Fruit fly (Drosophila melanogaster) whole organism, embryonic: ENCODE results near the gene Pi3K21B.

Source experiments
- Ada2b ChIP-seq: fragments of 200-800 bp; sonication (Bioruptor generic); IDR thresholded peaks from 2 replicates; pipeline ENCODE4 v1.3.6; 2022; ENCODE audit warnings: missing biosample characterization, missing genetic modification characterization
- Aef1 ChIP-seq: fragments of 200-800 bp; sonication (Bioruptor generic); IDR thresholded peaks from 3 replicates; pipeline ENCODE4 v1.3.6; 2022; ENCODE audit warnings: missing biosample characterization, missing genetic modification characterization
- Atf3 ChIP-seq: fragments of 200-800 bp; sonication (Bioruptor generic); optimal IDR thresholded peaks from 3 replicates; lab custom pipeline; 2016; ENCODE audit warnings: missing biosample characterization, missing genetic modification characterization
- Blimp-1 ChIP-seq: fragments of 200-800 bp; sonication (Bioruptor generic); optimal IDR thresholded peaks from 3 replicates; lab custom pipeline; 2018; ENCODE audit warnings: missing biosample characterization, missing genetic modification characterization, mild to moderate bottlenecking, moderate library complexity, missing genetic modification reagents
- CG10321 ChIP-seq: fragments of 200-800 bp; sonication (Bioruptor generic); IDR thresholded peaks from 2 replicates; pipeline ENCODE4 v1.3.6; 2022; ENCODE audit warnings: missing biosample characterization, missing genetic modification characterization
- CG10654 ChIP-seq: fragments of 200-800 bp; sonication (Bioruptor generic); optimal IDR thresholded peaks from 2 replicates; lab custom pipeline; 2016; ENCODE audit warnings: missing biosample characterization, missing genetic modification characterization
- CG10979 ChIP-seq: fragments of 200-800 bp; sonication (Bioruptor generic); optimal IDR thresholded peaks from 2 replicates; lab custom pipeline; 2018; ENCODE audit warnings: missing biosample characterization, mild to moderate bottlenecking, missing genetic modification characterization, moderate library complexity
- CG11504 ChIP-seq: fragments of 200-800 bp; sonication (Bioruptor generic); optimal IDR thresholded peaks from 3 replicates; lab custom pipeline; 2019; ENCODE audit warnings: missing biosample characterization, mild to moderate bottlenecking, missing genetic modification characterization, moderate library complexity
- CG1233 ChIP-seq: fragments of 200-800 bp; sonication (Bioruptor generic); optimal IDR thresholded peaks from 4 replicates; lab custom pipeline; 2018; ENCODE audit warnings: missing biosample characterization, mild to moderate bottlenecking, missing genetic modification characterization
- CG13624 ChIP-seq: fragments of 200-800 bp; sonication (Bioruptor generic); optimal IDR thresholded peaks from 2 replicates; lab custom pipeline; 2016; ENCODE audit warnings: missing biosample characterization, missing genetic modification characterization
- CG14710 ChIP-seq: fragments of 200-800 bp; sonication (Bioruptor generic); optimal IDR thresholded peaks from 3 replicates; lab custom pipeline; 2019; ENCODE audit warnings: missing biosample characterization, mild to moderate bottlenecking, missing genetic modification characterization, moderate library complexity
- CG15269 ChIP-seq: fragments of 200-800 bp; sonication (Bioruptor generic); optimal IDR thresholded peaks from 2 replicates; lab custom pipeline; 2018; ENCODE audit warnings: missing biosample characterization, mild to moderate bottlenecking, missing genetic modification characterization, moderate library complexity
- CG16813 ChIP-seq: fragments of 200-800 bp; sonication (Bioruptor generic); IDR thresholded peaks from 3 replicates; pipeline ENCODE4 v1.3.6; 2022; ENCODE audit warnings: missing biosample characterization, missing genetic modification characterization; ENCODE audit not compliant: partially characterized antibody
- CG17361 ChIP-seq: fragments of 200-800 bp; sonication (Bioruptor generic); IDR thresholded peaks from 3 replicates; pipeline ENCODE4 v1.3.6; 2022; ENCODE audit warnings: missing biosample characterization, missing genetic modification characterization
- CG17385 ChIP-seq: fragments of 200-800 bp; sonication (Bioruptor generic); optimal IDR thresholded peaks from 3 replicates; lab custom pipeline; 2018; ENCODE audit warnings: missing biosample characterization, mild to moderate bottlenecking, missing genetic modification characterization
- CG3065 ChIP-seq: fragments of 200-800 bp; sonication (Bioruptor generic); optimal IDR thresholded peaks from 2 replicates; lab custom pipeline; 2016; ENCODE audit warnings: missing biosample characterization, missing genetic modification characterization
- CG34224 ChIP-seq: fragments of 200-800 bp; sonication (Bioruptor generic); IDR thresholded peaks from 3 replicates; pipeline ENCODE4 v1.3.6; 2022; ENCODE audit warnings: missing biosample characterization, missing genetic modification characterization; ENCODE audit not compliant: partially characterized antibody
- CG4617 ChIP-seq: fragments of 200-800 bp; sonication (Bioruptor generic); optimal IDR thresholded peaks from 3 replicates; lab custom pipeline; 2016; ENCODE audit warnings: missing biosample characterization, missing genetic modification characterization, borderline replicate concordance
- CG4820 ChIP-seq: fragments of 200-800 bp; sonication (Bioruptor generic); optimal IDR thresholded peaks from 3 replicates; lab custom pipeline; 2016; ENCODE audit warnings: missing biosample characterization, missing genetic modification characterization
- CG4854 ChIP-seq: fragments of 200-800 bp; sonication (Bioruptor generic); optimal IDR thresholded peaks from 2 replicates; lab custom pipeline; 2016; ENCODE audit warnings: missing biosample characterization, missing genetic modification characterization, inconsistent platforms
- CG8388 ChIP-seq: fragments of 200-800 bp; sonication (Bioruptor generic); optimal IDR thresholded peaks from 2 replicates; lab custom pipeline; 2019; ENCODE audit warnings: missing biosample characterization, mild to moderate bottlenecking, missing genetic modification characterization, moderate library complexity
- CG9215 ChIP-seq: fragments of 200-800 bp; sonication (Bioruptor generic); IDR thresholded peaks from 2 replicates; pipeline ENCODE4 v1.3.6; 2022; ENCODE audit warnings: missing biosample characterization, missing genetic modification characterization
- CG9817 ChIP-seq: fragments of 200-800 bp; sonication (Bioruptor generic); optimal IDR thresholded peaks from 2 replicates; lab custom pipeline; 2018; ENCODE audit warnings: missing biosample characterization, mild to moderate bottlenecking, missing genetic modification characterization, moderate library complexity
- CkIIα-i1 ChIP-seq: fragments of 200-800 bp; sonication (Bioruptor generic); IDR thresholded peaks from 2 replicates; pipeline ENCODE4 v1.3.6; 2022; ENCODE audit warnings: missing biosample characterization, missing genetic modification characterization
- HmgZ ChIP-seq: fragments of 200-800 bp; sonication (Bioruptor generic); optimal IDR thresholded peaks from 2 replicates; lab custom pipeline; 2018; ENCODE audit warnings: missing biosample characterization, mild to moderate bottlenecking, missing genetic modification characterization
- Hmr ChIP-seq: fragments of 200-800 bp; sonication (Bioruptor generic); optimal IDR thresholded peaks from 3 replicates; lab custom pipeline; 2017; ENCODE audit warnings: mild to moderate bottlenecking, missing biosample characterization, missing genetic modification reagents, missing genetic modification characterization
- Hmx ChIP-seq: fragments of 200-800 bp; sonication (Bioruptor generic); optimal IDR thresholded peaks from 2 replicates; lab custom pipeline; 2016; ENCODE audit warnings: missing biosample characterization, missing genetic modification characterization
- Lpt ChIP-seq: fragments of >200 bp; optimal IDR thresholded peaks from 2 replicates; lab custom pipeline; 2018; ENCODE audit warnings: missing biosample characterization, missing genetic modification characterization
- MBD-R2 ChIP-seq: fragments of 200-800 bp; sonication (Bioruptor generic); IDR thresholded peaks from 2 replicates; pipeline ENCODE4 v1.3.6; 2022; ENCODE audit warnings: missing biosample characterization, missing genetic modification characterization
- PHDP ChIP-seq: fragments of 200-800 bp; sonication (Bioruptor generic); optimal IDR thresholded peaks from 3 replicates; lab custom pipeline; 2018; ENCODE audit warnings: missing biosample characterization, mild to moderate bottlenecking, missing genetic modification characterization, moderate library complexity
- Poxn ChIP-seq: fragments of 200-800 bp; sonication (Bioruptor generic); IDR thresholded peaks from 2 replicates; pipeline ENCODE4 v1.3.6; 2022; ENCODE audit warnings: missing biosample characterization, missing genetic modification characterization
- Side ChIP-seq: fragments of 200-800 bp; sonication (Bioruptor generic); optimal IDR thresholded peaks from 2 replicates; lab custom pipeline; 2016; ENCODE audit warnings: missing biosample characterization, missing genetic modification characterization
- YL-1 ChIP-seq: fragments of 200-800 bp; sonication (Bioruptor generic); optimal IDR thresholded peaks from 3 replicates; lab custom pipeline; 2017; ENCODE audit warnings: missing biosample characterization, mild to moderate bottlenecking, missing genetic modification characterization
- crp ChIP-seq, 2 experiments: fragments of 200-800 bp; sonication (Bioruptor generic); optimal IDR thresholded peaks; 2 replicates in 1 of 2; 3 replicates in 1 of 2; lab custom pipeline; 2017; ENCODE audit warnings: missing biosample characterization in 2 of 2, missing genetic modification characterization in 2 of 2, mild to moderate bottlenecking in 1 of 2, moderate library complexity in 1 of 2
- ems ChIP-seq: fragments of 200-800 bp; sonication (Bioruptor generic); optimal IDR thresholded peaks from 3 replicates; lab custom pipeline; 2016; ENCODE audit warnings: missing biosample characterization, missing genetic modification characterization
- gro ChIP-seq: fragments of 200-800 bp; sonication (Bioruptor generic); optimal IDR thresholded peaks from 2 replicates; lab custom pipeline; 2016; ENCODE audit warnings: missing biosample characterization, missing genetic modification characterization
- hb ChIP-seq: fragments of 200-800 bp; sonication (Bioruptor generic); IDR thresholded peaks from 3 replicates; pipeline ENCODE4 v1.3.6; 2022; ENCODE audit warnings: missing biosample characterization, missing genetic modification characterization; ENCODE audit not compliant: partially characterized antibody
- hbn ChIP-seq: fragments of 200-800 bp; sonication (Bioruptor generic); IDR thresholded peaks from 2 replicates; pipeline ENCODE4 v1.3.6; 2022; ENCODE audit warnings: missing biosample characterization, missing genetic modification characterization; ENCODE audit not compliant: partially characterized antibody
- her ChIP-seq: fragments of 200-800 bp; sonication (Bioruptor generic); optimal IDR thresholded peaks from 2 replicates; lab custom pipeline; 2016; ENCODE audit warnings: missing biosample characterization, missing genetic modification characterization
- mam ChIP-seq: fragments of 200-800 bp; sonication (Bioruptor generic); optimal IDR thresholded peaks from 3 replicates; lab custom pipeline; 2016; ENCODE audit warnings: missing biosample characterization, missing genetic modification characterization
- pfk ChIP-seq: fragments of 200-800 bp; sonication (Bioruptor generic); optimal IDR thresholded peaks from 2 replicates; lab custom pipeline; 2018; ENCODE audit warnings: missing biosample characterization, mild to moderate bottlenecking, missing genetic modification characterization, moderate library complexity
- prd ChIP-seq, 3 experiments: fragments of >200 bp in 2 of 3; fragments of 200-800 bp in 1 of 3; sonication (Bioruptor generic) in 1 of 3; optimal IDR thresholded peaks in 2 of 3; IDR thresholded peaks in 1 of 3; 2 replicates in 2 of 3; 3 replicates in 1 of 3; pipeline versions ENCODE4 v1.3.6 to Lab custom; 2017 to 2022; ENCODE audit warnings: missing biosample characterization in 1 of 3, missing genetic modification characterization in 1 of 3
- row ChIP-seq: fragments of 200-800 bp; sonication (Bioruptor generic); IDR thresholded peaks from 3 replicates; pipeline ENCODE4 v1.3.6; 2022; ENCODE audit warnings: missing biosample characterization, missing genetic modification characterization
- sens ChIP-seq: fragments of 200-800 bp; sonication (Bioruptor generic); peaks from one replicate; lab custom pipeline; 2016; ENCODE audit warnings: missing biosample characterization, missing genetic modification characterization
- stc ChIP-seq: fragments of 200-800 bp; sonication (Bioruptor generic); IDR thresholded peaks from 2 replicates; pipeline ENCODE4 v1.3.6; 2022; ENCODE audit warnings: missing biosample characterization, missing genetic modification characterization
- toy ChIP-seq: fragments of 200-800 bp; sonication (Bioruptor generic); IDR thresholded peaks from 2 replicates; pipeline ENCODE4 v1.3.6; 2022; ENCODE audit warnings: missing biosample characterization, missing genetic modification characterization
- tx ChIP-seq: fragments of 200-800 bp; sonication (Bioruptor generic); optimal IDR thresholded peaks from 2 replicates; lab custom pipeline; 2016; ENCODE audit warnings: missing biosample characterization, missing genetic modification characterization
- unpg ChIP-seq: fragments of 200-800 bp; sonication (Bioruptor generic); optimal IDR thresholded peaks from 3 replicates; lab custom pipeline; 2018; ENCODE audit warnings: missing biosample characterization, mild to moderate bottlenecking, missing genetic modification characterization, moderate library complexity

Pi3K21B gene

DNA sequence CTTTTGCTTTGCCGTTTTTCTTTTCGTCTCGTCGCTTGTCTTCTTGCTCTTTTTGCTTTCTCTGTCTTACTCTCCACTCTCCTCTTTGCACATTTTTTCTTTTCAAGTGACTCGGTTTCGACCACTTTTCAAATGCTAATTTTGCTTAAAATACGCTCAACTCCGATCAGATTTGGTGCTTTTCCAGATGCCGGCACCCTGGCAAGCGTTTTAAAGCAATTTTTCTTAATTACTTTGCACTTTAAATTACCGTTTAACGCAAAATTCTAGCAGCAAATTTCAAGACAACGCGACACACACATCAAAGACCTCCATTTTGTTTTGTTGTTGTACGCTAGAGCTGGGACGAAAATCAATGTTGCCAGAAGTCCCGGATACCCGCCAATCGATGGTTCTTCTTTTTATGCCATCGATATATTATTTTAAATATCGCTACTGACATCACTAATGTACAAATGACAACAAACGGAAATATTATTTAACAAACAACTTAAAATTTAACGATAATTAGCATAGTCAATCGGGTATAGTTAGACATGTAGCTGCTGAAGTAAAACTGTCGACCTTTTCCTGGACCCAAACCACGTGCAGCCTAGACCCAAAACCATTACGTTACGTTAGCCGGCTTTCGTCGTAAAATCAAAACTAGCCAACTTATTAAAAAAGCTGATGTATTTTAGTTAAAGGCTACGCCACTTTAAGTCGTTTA is 47.0 kb upstream of the Pi3K21B start, which contains the start of gene kis (continued):
- TF ChIP-seq CG10321 (GFP tag; lab: Robert Waterston, UW) (no peak), CG13624 (GFP tag; lab: Kevin White, UChicago) (peak; percentile 68), Ada2b (GFP tag; lab: Robert Waterston, UW) (no peak), Poxn (no peak), sens (GFP tag; lab: Kevin White, UChicago) (peak; percentile 90), YL-1 (GFP tag; lab: Kevin White, UChicago) (peak; percentile 88), CG11504 (tag; lab: Kevin White, UChicago) (peak; percentile 66), gro (GFP tag; lab: Kevin White, UChicago) (peak; percentile 76), Atf3 (no peak), CG16813 (GFP tag; lab: Robert Waterston, UW) (peak; percentile 95), hbn (GFP tag; lab: Robert Waterston, UW) (peak; percentile 93), CkIIα-i1 (GFP tag; lab: Robert Waterston, UW) (no peak), prd (optimal IDR thresholded peaks at IDR 0.05; lab: Kevin White, UChicago) (no peak), prd (GFP tag; IDR thresholded peaks at IDR 0.05; lab: Robert Waterston, UW) (peak; percentile 49; the same call in 2 of the 3 replicates), her (GFP tag; lab: Kevin White, UChicago) (peak; percentile 35), CG1233 (GFP tag; lab: Kevin White, UChicago) (no peak), CG17361 (GFP tag; lab: Robert Waterston, UW) (0 out of 3 replicates have a peak, but pooled peaks have one; percentile 41), CG3065 (no peak), mam (GFP tag; lab: Kevin White, UChicago) (peak; percentile 56), CG34224 (peak; percentile 96), CG4617 (GFP tag; lab: Kevin White, UChicago) (peak; percentile 84), CG10979 (tag; lab: Kevin White, UChicago) (peak; percentile 1), CG8388 (GFP tag; lab: Kevin White, UChicago) (peak; percentile 8), Hmr (GFP tag; lab: Kevin White, UChicago) (peak; percentile 66), tx (GFP tag; lab: Kevin White, UChicago) (peak; percentile 50), CG9817 (peak; percentile 36), CG17385 (GFP tag; lab: Kevin White, UChicago) (peak; percentile 1), HmgZ (tag; lab: Kevin White, UChicago) (peak; percentile 81), MBD-R2 (GFP tag; lab: Robert Waterston, UW) (peak; percentile 50), hb (GFP tag; lab: Robert Waterston, UW) (peak; percentile 91), crp (GFP tag; optimal IDR thresholded peaks at IDR 0.05; lab: Kevin White, UChicago) (peak in 1 of 2 experiments; percentile 3), CG4854 (GFP tag; lab: Kevin White, UChicago) (peak; percentile 30), CG14710 (tag; lab: Kevin White, UChicago) (peak; percentile 80), Aef1 (GFP tag; lab: Robert Waterston, UW) (peak; percentile 87), CG10654 (GFP tag; lab: Kevin White, UChicago) (peak; percentile 14), ems (GFP tag; lab: Kevin White, UChicago) (no peak), stc (GFP tag; lab: Robert Waterston, UW) (no peak), CG4820 (no peak), row (GFP tag; lab: Robert Waterston, UW) (peak; percentile 61), toy (no peak), Lpt (GFP tag; lab: Kevin White, UChicago) (no peak), Hmx (GFP tag; lab: Kevin White, UChicago) (no peak), CG9215 (GFP tag; lab: Robert Waterston, UW) (peak; percentile 34; the same call in 1 of the 2 replicates), CG15269 (tag; lab: Kevin White, UChicago) (peak; percentile 25), Side (GFP tag; lab: Kevin White, UChicago) (peak; percentile 34), unpg (GFP tag; lab: Kevin White, UChicago) (peak; percentile 43), pfk (no peak), Blimp-1 (GFP tag; lab: Kevin White, UChicago) (peak; percentile 11), PHDP (peak; percentile 56)
